Worm (Caenorhabditis elegans): ENCODE results near the gene tps-2.

- TF ChIP-seq him-1 (tag; optimal IDR thresholded peaks at IDR 0.05), result no peak
- no peak for TF ChIP-seq dao-5 (tag; optimal IDR thresholded peaks at IDR 0.05)
These were observed 9.9 kb downstream of the tps-2 start for ce11 chrII:14610492-14611142.

Measured in whole organism, L4/young adult.